Fruit fly (Drosophila melanogaster) whole organism, embryonic: ENCODE results near the gene CG11085.
A peak's percentile ranks its signal among the peaks of the same experiment; 100 is the strongest.

Experiments
- Atf6 ChIP-seq: fragments of 200-800 bp; sonication (Bioruptor generic); IDR thresholded peaks from 2 replicates; pipeline ENCODE4 v1.3.6; 2022; ENCODE audit warnings: missing biosample characterization, missing genetic modification characterization
- C15 ChIP-seq: fragments of 200-800 bp; sonication (Bioruptor generic); IDR thresholded peaks from 3 replicates; pipeline ENCODE4 v1.3.6; 2022; ENCODE audit warnings: missing biosample characterization, missing genetic modification characterization
- CG10321 ChIP-seq: fragments of 200-800 bp; sonication (Bioruptor generic); IDR thresholded peaks from 2 replicates; pipeline ENCODE4 v1.3.6; 2022; ENCODE audit warnings: missing biosample characterization, missing genetic modification characterization
- CG10543 ChIP-seq: fragments of 200-800 bp; sonication (Bioruptor generic); optimal IDR thresholded peaks from 3 replicates; lab custom pipeline; 2017; ENCODE audit warnings: missing biosample characterization, mild to moderate bottlenecking, missing genetic modification characterization, moderate library complexity
- CG10959 ChIP-seq: fragments of 200-800 bp; sonication (Bioruptor generic); IDR thresholded peaks from 2 replicates; pipeline ENCODE4 v1.3.6; 2022; ENCODE audit warnings: missing biosample characterization, missing genetic modification characterization
- CG11456 ChIP-seq: fragments of 200-800 bp; sonication (Bioruptor generic); IDR thresholded peaks from 3 replicates; pipeline ENCODE4 v1.3.6; 2022; ENCODE audit warnings: missing biosample characterization, missing genetic modification characterization
- CG12071 ChIP-seq: fragments of 200-800 bp; sonication (Bioruptor generic); optimal IDR thresholded peaks from 3 replicates; lab custom pipeline; 2018; ENCODE audit warnings: missing biosample characterization, mild to moderate bottlenecking, missing genetic modification characterization
- CG13424 ChIP-seq: fragments of 200-800 bp; sonication (Bioruptor generic); optimal IDR thresholded peaks from 2 replicates; lab custom pipeline; 2019; ENCODE audit warnings: missing biosample characterization, mild to moderate bottlenecking, missing genetic modification characterization, moderate library complexity
- CG14667 ChIP-seq: fragments of 200-800 bp; sonication (Bioruptor generic); IDR thresholded peaks from 2 replicates; pipeline ENCODE4 v1.3.6; 2022; ENCODE audit warnings: missing biosample characterization, missing genetic modification characterization
- CG17361 ChIP-seq: fragments of 200-800 bp; sonication (Bioruptor generic); IDR thresholded peaks from 3 replicates; pipeline ENCODE4 v1.3.6; 2022; ENCODE audit warnings: missing biosample characterization, missing genetic modification characterization
- CG1832 ChIP-seq: fragments of 200-800 bp; sonication (Bioruptor generic); optimal IDR thresholded peaks from 2 replicates; lab custom pipeline; 2017; ENCODE audit warnings: missing biosample characterization, mild to moderate bottlenecking, missing genetic modification characterization, inconsistent platforms
- CG18619 ChIP-seq: fragments of 200-800 bp; sonication (Bioruptor generic); optimal IDR thresholded peaks from 3 replicates; lab custom pipeline; 2017; ENCODE audit warnings: missing biosample characterization, mild to moderate bottlenecking, missing genetic modification characterization
- CG30431 ChIP-seq: fragments of 200-800 bp; sonication (Bioruptor generic); optimal IDR thresholded peaks from 2 replicates; lab custom pipeline; 2017; ENCODE audit warnings: missing biosample characterization, missing genetic modification characterization
- CG34224 ChIP-seq: fragments of 200-800 bp; sonication (Bioruptor generic); IDR thresholded peaks from 3 replicates; pipeline ENCODE4 v1.3.6; 2022; ENCODE audit warnings: missing biosample characterization, missing genetic modification characterization; ENCODE audit not compliant: partially characterized antibody
- CG34376 ChIP-seq: fragments of 200-800 bp; sonication (Bioruptor generic); optimal IDR thresholded peaks from 2 replicates; lab custom pipeline; 2018; ENCODE audit warnings: missing biosample characterization, mild to moderate bottlenecking, missing genetic modification characterization
- CG4360 ChIP-seq: fragments of 200-800 bp; sonication (Bioruptor generic); IDR thresholded peaks from 2 replicates; pipeline ENCODE4 v1.3.6; 2022; ENCODE audit warnings: missing biosample characterization, missing genetic modification characterization
- CG43689 ChIP-seq: fragments of 200-800 bp; sonication (Bioruptor generic); IDR thresholded peaks from 2 replicates; pipeline ENCODE4 v1.3.6; 2022; ENCODE audit warnings: missing biosample characterization, missing genetic modification characterization
- CG6654 ChIP-seq: fragments of 200-800 bp; sonication (Bioruptor generic); optimal IDR thresholded peaks from 2 replicates; lab custom pipeline; 2017; ENCODE audit warnings: missing biosample characterization, mild to moderate bottlenecking, missing genetic modification characterization
- CG9817 ChIP-seq: fragments of 200-800 bp; sonication (Bioruptor generic); optimal IDR thresholded peaks from 2 replicates; lab custom pipeline; 2018; ENCODE audit warnings: missing biosample characterization, mild to moderate bottlenecking, missing genetic modification characterization, moderate library complexity
- Hr78 ChIP-seq, 2 experiments: fragments of 200-800 bp in 1 of 2; fragments of >200 bp in 1 of 2; sonication (Bioruptor generic) in 1 of 2; optimal IDR thresholded peaks; 2 replicates each; lab custom pipeline; 2017 to 2019; ENCODE audit warnings: missing biosample characterization in 2 of 2, missing genetic modification characterization in 2 of 2, mild to moderate bottlenecking in 1 of 2, moderate library complexity in 1 of 2
- Lim3 ChIP-seq: fragments of 200-800 bp; sonication (Bioruptor generic); IDR thresholded peaks from 2 replicates; pipeline ENCODE4 v1.3.6; 2022; ENCODE audit warnings: missing biosample characterization, missing genetic modification characterization
- MBD-R2 ChIP-seq: fragments of 200-800 bp; sonication (Bioruptor generic); IDR thresholded peaks from 2 replicates; pipeline ENCODE4 v1.3.6; 2022; ENCODE audit warnings: missing biosample characterization, missing genetic modification characterization
- Mrtf ChIP-seq: fragments of 200-800 bp; sonication (Bioruptor generic); IDR thresholded peaks from 3 replicates; pipeline ENCODE4 v1.3.6; 2022; ENCODE audit warnings: missing biosample characterization, missing genetic modification characterization
- NC2β ChIP-seq: fragments of 200-800 bp; sonication (Bioruptor generic); optimal IDR thresholded peaks from 2 replicates; lab custom pipeline; 2016; ENCODE audit warnings: missing biosample characterization, missing genetic modification characterization
- NfI ChIP-seq: fragments of 200-800 bp; sonication (Bioruptor generic); optimal IDR thresholded peaks from 3 replicates; lab custom pipeline; 2018; ENCODE audit warnings: missing biosample characterization, mild to moderate bottlenecking, missing genetic modification characterization, moderate library complexity
- Opbp ChIP-seq: fragments of 200-800 bp; sonication (Bioruptor generic); IDR thresholded peaks from 3 replicates; pipeline ENCODE4 v1.3.6; 2022; ENCODE audit warnings: missing biosample characterization, missing genetic modification characterization; ENCODE audit not compliant: partially characterized antibody
- Poxn ChIP-seq: fragments of 200-800 bp; sonication (Bioruptor generic); IDR thresholded peaks from 2 replicates; pipeline ENCODE4 v1.3.6; 2022; ENCODE audit warnings: missing biosample characterization, missing genetic modification characterization
- Six4 ChIP-seq: fragments of 200-800 bp; sonication (Bioruptor generic); optimal IDR thresholded peaks from 2 replicates; lab custom pipeline; 2016; ENCODE audit warnings: missing biosample characterization, missing genetic modification characterization
- Taf1 ChIP-seq: fragments of 200-800 bp; sonication (Bioruptor generic); IDR thresholded peaks from 2 replicates; pipeline ENCODE4 v1.3.6; 2022; ENCODE audit warnings: missing biosample characterization, missing genetic modification characterization
- cato ChIP-seq: fragments of 200-800 bp; sonication (Bioruptor generic); optimal IDR thresholded peaks from 2 replicates; lab custom pipeline; 2016; ENCODE audit warnings: missing biosample characterization, missing genetic modification characterization, borderline replicate concordance
- dimm ChIP-seq: fragments of 200-800 bp; sonication (Bioruptor generic); IDR thresholded peaks from 2 replicates; pipeline ENCODE4 v1.3.6; 2022; ENCODE audit warnings: missing biosample characterization, missing genetic modification characterization
- eve ChIP-seq, 2 experiments: fragments of >200 bp; optimal IDR thresholded peaks; 2 replicates each; lab custom pipeline; 2017; ENCODE audit warnings: missing biosample characterization in 2 of 2, missing genetic modification characterization in 2 of 2
- exex ChIP-seq: fragments of 200-800 bp; sonication (Bioruptor generic); optimal IDR thresholded peaks from 4 replicates; lab custom pipeline; 2018; ENCODE audit warnings: missing biosample characterization, mild to moderate bottlenecking, missing genetic modification characterization, moderate library complexity
- grn ChIP-seq: fragments of 200-800 bp; sonication (Bioruptor generic); optimal IDR thresholded peaks from 3 replicates; lab custom pipeline; 2017; ENCODE audit warnings: missing biosample characterization, missing genetic modification characterization
- gsb-n ChIP-seq: fragments of 200-800 bp; sonication (Bioruptor generic); optimal IDR thresholded peaks from 3 replicates; lab custom pipeline; 2018; ENCODE audit warnings: missing biosample characterization, mild to moderate bottlenecking, missing genetic modification characterization
- hbn ChIP-seq: fragments of 200-800 bp; sonication (Bioruptor generic); IDR thresholded peaks from 2 replicates; pipeline ENCODE4 v1.3.6; 2022; ENCODE audit warnings: missing biosample characterization, missing genetic modification characterization; ENCODE audit not compliant: partially characterized antibody
- ind ChIP-seq: fragments of 200-800 bp; sonication (Bioruptor generic); optimal IDR thresholded peaks from 3 replicates; lab custom pipeline; 2016; ENCODE audit warnings: missing biosample characterization, missing genetic modification characterization
- insv ChIP-seq, 2 experiments: fragments of 200-800 bp; sonication (Bioruptor generic); optimal IDR thresholded peaks; 3 replicates each; lab custom pipeline; 2016 to 2018; ENCODE audit warnings: missing biosample characterization in 2 of 2, missing genetic modification characterization in 2 of 2
- klu ChIP-seq: fragments of 200-800 bp; sonication (Bioruptor generic); IDR thresholded peaks from 2 replicates; pipeline ENCODE4 v1.3.6; 2022; ENCODE audit warnings: missing biosample characterization, missing genetic modification characterization
- knrl ChIP-seq: fragments of 200-800 bp; sonication (Bioruptor generic); IDR thresholded peaks from 3 replicates; pipeline ENCODE4 v1.3.6; 2022; ENCODE audit warnings: missing biosample characterization, missing genetic modification characterization; ENCODE audit not compliant: partially characterized antibody
- lov ChIP-seq, 2 experiments: fragments of 200-800 bp in 1 of 2; fragments of >200 bp in 1 of 2; sonication (Bioruptor generic) in 1 of 2; IDR thresholded peaks in 1 of 2; optimal IDR thresholded peaks in 1 of 2; 2 replicates in 1 of 2; 3 replicates in 1 of 2; pipeline versions ENCODE4 v1.3.6 to Lab custom; 2017 to 2022; ENCODE audit warnings: missing biosample characterization in 1 of 2, missing genetic modification characterization in 1 of 2
- phol ChIP-seq: fragments of 200-800 bp; sonication (Bioruptor generic); optimal IDR thresholded peaks from 3 replicates; lab custom pipeline; 2018; ENCODE audit warnings: missing biosample characterization, mild to moderate bottlenecking, missing genetic modification characterization, moderate library complexity
- ranshi ChIP-seq: fragments of 200-800 bp; sonication (Bioruptor generic); IDR thresholded peaks from 2 replicates; pipeline ENCODE4 v1.3.6; 2022; ENCODE audit warnings: missing biosample characterization, missing genetic modification characterization
- ro ChIP-seq: fragments of 200-800 bp; sonication (Bioruptor generic); IDR thresholded peaks from 2 replicates; pipeline ENCODE4 v1.3.6; 2022; ENCODE audit warnings: missing biosample characterization, missing genetic modification characterization
- run ChIP-seq: fragments of 200-800 bp; sonication (Bioruptor generic); optimal IDR thresholded peaks from 3 replicates; lab custom pipeline; 2018; ENCODE audit warnings: missing biosample characterization, mild to moderate bottlenecking, missing genetic modification characterization
- sens-2 ChIP-seq: fragments of 200-800 bp; sonication (Bioruptor generic); IDR thresholded peaks from 2 replicates; pipeline ENCODE4 v1.3.6; 2022; ENCODE audit warnings: missing biosample characterization, missing genetic modification characterization
- slp2 ChIP-seq: fragments of 200-800 bp; sonication (Bioruptor generic); optimal IDR thresholded peaks from 2 replicates; lab custom pipeline; 2016; ENCODE audit warnings: missing biosample characterization, missing genetic modification characterization
- usp ChIP-seq: fragments of >200 bp; optimal IDR thresholded peaks from 2 replicates; lab custom pipeline; 2017; ENCODE audit warnings: missing biosample characterization, missing genetic modification characterization
- wek ChIP-seq: fragments of 200-800 bp; sonication (Bioruptor generic); optimal IDR thresholded peaks from 3 replicates; lab custom pipeline; 2018; ENCODE audit warnings: missing biosample characterization, mild to moderate bottlenecking, missing genetic modification characterization, moderate library complexity
- zen ChIP-seq: fragments of 200-800 bp; sonication (Bioruptor generic); optimal IDR thresholded peaks from 3 replicates; lab custom pipeline; 2018; ENCODE audit warnings: missing biosample characterization, mild to moderate bottlenecking, missing genetic modification characterization, moderate library complexity

Gene CG11085

DNA sequence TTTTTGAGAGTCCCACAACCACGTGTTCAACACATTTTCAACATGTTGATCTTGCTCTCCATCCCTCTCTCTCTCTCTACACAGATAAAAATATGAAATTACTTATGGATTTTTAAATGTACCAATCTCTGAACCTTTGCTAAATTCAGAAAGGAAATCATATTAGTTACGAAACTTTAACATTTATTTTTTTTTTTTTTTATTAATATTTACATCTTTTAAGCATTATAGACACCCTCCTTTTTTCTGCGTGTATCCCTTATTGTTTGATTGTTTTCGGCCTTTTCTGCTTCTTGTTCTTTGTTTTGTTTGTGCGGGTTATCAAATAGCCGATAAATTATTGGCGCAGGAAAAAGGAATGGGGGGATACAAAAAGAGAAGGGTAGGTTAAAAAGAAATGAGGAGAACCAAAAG, 50.4 kb downstream of the CG11085 start (continued):
- TF ChIP-seq usp (GFP tag; lab: Kevin White, UChicago), result no peak
- peak; percentile 97 for TF ChIP-seq CG17361 (GFP tag; lab: Robert Waterston, UW)
- TF ChIP-seq CG12071 (GFP tag; lab: Kevin White, UChicago), result peak; percentile 65
- TF ChIP-seq Taf1 (GFP tag; lab: Robert Waterston, UW), result peak; percentile 93
- peak in 1 of 2 experiments; percentile 71 for TF ChIP-seq eve (GFP tag; optimal IDR thresholded peaks at IDR 0.05; lab: Kevin White, UChicago)
- peak; percentile 78 for TF ChIP-seq CG10321
- TF ChIP-seq knrl (GFP tag; lab: Robert Waterston, UW), result no peak
- peak; percentile 94 for TF ChIP-seq CG14667
- peak in 1 of 2 experiments; percentile 86 for TF ChIP-seq Hr78 (GFP tag; optimal IDR thresholded peaks at IDR 0.05; lab: Kevin White, UChicago)
- peak; percentile 37 for TF ChIP-seq grn
- TF ChIP-seq NC2β, result peak; percentile 78
- TF ChIP-seq CG43689 (GFP tag; lab: Robert Waterston, UW), result peak; percentile 81
- peak; percentile 87 for TF ChIP-seq dimm
- TF ChIP-seq phol (tag; lab: Kevin White, UChicago), result peak; percentile 96
- peak; percentile 98 for TF ChIP-seq zen (tag; lab: Kevin White, UChicago)
- peak; percentile 88 for TF ChIP-seq sens-2
- peak; percentile 84 for TF ChIP-seq exex
- peak; percentile 86 for TF ChIP-seq CG30431
- TF ChIP-seq slp2, result peak; percentile 77
- TF ChIP-seq Opbp (GFP tag; lab: Robert Waterston, UW), result no peak
- TF ChIP-seq Atf6 (GFP tag; lab: Robert Waterston, UW), result peak; percentile 94
- TF ChIP-seq insv (GFP tag; optimal IDR thresholded peaks at IDR 0.05; lab: Kevin White, UChicago), result peak in 1 of 2 experiments; percentile 74
- TF ChIP-seq CG18619, result peak; percentile 94
- TF ChIP-seq CG10959 (GFP tag; lab: Robert Waterston, UW), result peak; percentile 96
- TF ChIP-seq CG10543, result peak; percentile 86
- TF ChIP-seq ranshi (GFP tag; lab: Robert Waterston, UW), result peak; percentile 97
- peak; percentile 98 for TF ChIP-seq gsb-n (tag; lab: Kevin White, UChicago)
- peak; percentile 93 for TF ChIP-seq ind
- TF ChIP-seq CG34376 (GFP tag; lab: Kevin White, UChicago), result peak; percentile 26
- TF ChIP-seq Lim3 (GFP tag; lab: Robert Waterston, UW), result peak; percentile 66
- TF ChIP-seq lov (optimal IDR thresholded peaks at IDR 0.05; lab: Kevin White, UChicago), result no peak
- peak; percentile 94 for TF ChIP-seq lov (GFP tag; IDR thresholded peaks at IDR 0.05; lab: Robert Waterston, UW)
- peak; percentile 96 for TF ChIP-seq CG9817 (tag; lab: Kevin White, UChicago)
- TF ChIP-seq C15 (GFP tag; lab: Robert Waterston, UW), result peak; percentile 89
- peak; percentile 96 for TF ChIP-seq Six4 (GFP tag; lab: Kevin White, UChicago)
- peak; percentile 94 for TF ChIP-seq NfI
- TF ChIP-seq CG34224, result no peak
- TF ChIP-seq MBD-R2 (GFP tag; lab: Robert Waterston, UW), result peak; percentile 90
- TF ChIP-seq CG4360, result peak; percentile 61
- TF ChIP-seq CG1832 (GFP tag; lab: Kevin White, UChicago), result no peak
- peak; percentile 90 for TF ChIP-seq klu (GFP tag; lab: Robert Waterston, UW)
- TF ChIP-seq Mrtf (GFP tag; lab: Robert Waterston, UW), result peak; percentile 93
- TF ChIP-seq ro (GFP tag; lab: Robert Waterston, UW), result peak; percentile 93
- TF ChIP-seq wek (GFP tag; lab: Kevin White, UChicago), result peak; percentile 60
- peak; percentile 79 for TF ChIP-seq CG6654 (GFP tag; lab: Kevin White, UChicago)
- peak; percentile 91 for TF ChIP-seq cato
- peak; percentile 86 for TF ChIP-seq run (tag; lab: Kevin White, UChicago)
- no peak for TF ChIP-seq hbn (GFP tag; lab: Robert Waterston, UW)
- TF ChIP-seq Poxn (GFP tag; lab: Robert Waterston, UW), result peak; percentile 84
- peak; percentile 96 for TF ChIP-seq CG11456
- TF ChIP-seq CG13424 (tag; lab: Kevin White, UChicago), result peak; percentile 98
